Worm (Caenorhabditis elegans): ENCODE results near the gene hcp-3.

- TF ChIP-seq nhr-77 (tag; optimal IDR thresholded peaks at IDR 0.05) (no peak), zip-2 (tag; optimal IDR thresholded peaks at IDR 0.05) (no peak), R02D3.7 (tag; optimal IDR thresholded peaks at IDR 0.05) (no peak)
Observed at ce11 chrIII:9612097-9612496, 4.2 kb downstream of the hcp-3 start, which contains the start of gene bbs-4.
